Fruit fly (Drosophila melanogaster): ENCODE data around the gene sl.

Gene sl

DNA sequence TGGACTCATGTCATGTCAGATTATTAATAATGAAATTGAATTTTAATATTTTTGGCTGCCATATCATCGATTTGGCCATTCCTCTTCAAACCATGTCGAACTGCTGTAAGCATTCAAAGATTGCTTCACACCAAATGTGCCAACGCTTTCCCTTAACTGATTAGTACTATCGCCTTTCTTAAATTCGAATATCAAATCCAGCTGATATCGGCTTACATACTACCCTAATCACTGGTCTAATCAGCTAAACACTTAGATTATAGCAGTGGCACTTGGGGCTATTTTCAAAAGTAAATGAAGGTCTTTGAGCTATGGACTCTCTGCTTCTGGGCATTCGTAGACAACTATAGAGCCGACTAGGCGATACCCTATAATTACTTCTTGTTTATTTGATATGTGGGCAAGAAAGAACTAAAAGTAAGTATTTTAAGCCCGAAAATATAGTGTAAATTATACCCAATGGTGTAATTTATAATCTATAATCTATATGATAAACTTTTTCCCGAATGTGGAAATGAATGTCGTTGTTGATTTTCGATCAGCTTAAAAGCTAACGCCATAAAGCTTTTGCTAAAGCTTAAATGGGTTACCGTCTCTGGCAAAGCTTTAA, 53.8 kb downstream of the sl start (continued):
- TF ChIP-seq lilli (GFP tag; optimal IDR thresholded peaks at IDR 0.05) (peak; percentile 89), ken (GFP tag; IDR thresholded peaks at IDR 0.05) (0 out of 3 replicates have a peak, but pooled peaks have one; percentile 37), corto (GFP tag; optimal IDR thresholded peaks at IDR 0.05) (peak; percentile 44), Awh (GFP tag; IDR thresholded peaks at IDR 0.05) (peak; percentile 52), sqz (GFP tag; optimal IDR thresholded peaks at IDR 0.05) (no peak), CG17385 (GFP tag; optimal IDR thresholded peaks at IDR 0.05) (peak; percentile 68), CG14050 (GFP tag; IDR thresholded peaks at IDR 0.05) (peak; percentile 63), ERR (GFP tag; optimal IDR thresholded peaks at IDR 0.05) (peak; percentile 26), CG17359 (tag; optimal IDR thresholded peaks at IDR 0.05) (peak; percentile 86), CG10543 (GFP tag; optimal IDR thresholded peaks at IDR 0.05) (peak; percentile 44), Usf (GFP tag; optimal IDR thresholded peaks at IDR 0.05) (peak; percentile 23), pho (GFP tag; optimal IDR thresholded peaks at IDR 0.05) (peak; percentile 61), NfI (GFP tag; optimal IDR thresholded peaks at IDR 0.05) (peak; percentile 71), Rfx (GFP tag; IDR thresholded peaks at IDR 0.05) (peak; percentile 85), rib (GFP tag; IDR thresholded peaks at IDR 0.05) (peak; percentile 71; the same call in 1 of the 2 replicates), CG7928 (GFP tag; optimal IDR thresholded peaks at IDR 0.05) (peak; percentile 49), Doc2 (GFP tag; IDR thresholded peaks at IDR 0.05) (no peak), Adf1 (GFP tag; IDR thresholded peaks at IDR 0.05) (peak; percentile 50), Max (GFP tag; optimal IDR thresholded peaks at IDR 0.05) (peak; percentile 77), sr (GFP tag; IDR thresholded peaks at IDR 0.05) (peak; percentile 38; the same call in 1 of the 3 replicates), CG18262 (tag; optimal IDR thresholded peaks at IDR 0.05) (no peak), Neu2 (GFP tag; optimal IDR thresholded peaks at IDR 0.05; ENCODE audit: borderline replicate concordance) (no peak), nerfin-1 (tag; optimal IDR thresholded peaks at IDR 0.05) (peak; percentile 38), CG10431 (GFP tag; optimal IDR thresholded peaks at IDR 0.05) (no peak), CG6813 (GFP tag; optimal IDR thresholded peaks at IDR 0.05) (peak; percentile 67), CG10654 (GFP tag; optimal IDR thresholded peaks at IDR 0.05) (peak; percentile 60), dm (GFP tag; optimal IDR thresholded peaks at IDR 0.05) (peak; percentile 9), CG4730 (GFP tag; IDR thresholded peaks at IDR 0.05) (peak; percentile 67), CG15479 (GFP tag; optimal IDR thresholded peaks at IDR 0.05) (no peak), pum (GFP tag; optimal IDR thresholded peaks at IDR 0.05) (peak; percentile 36), ci (GFP tag; IDR thresholded peaks at IDR 0.05) (peak; percentile 84), CG10321 (GFP tag; IDR thresholded peaks at IDR 0.05) (peak; percentile 47; the same call in 1 of the 2 replicates), aop (GFP tag; IDR thresholded peaks at IDR 0.05) (no peak), CG1792 (GFP tag; optimal IDR thresholded peaks at IDR 0.05) (peak; percentile 50), tin (GFP tag; optimal IDR thresholded peaks at IDR 0.05) (peak; percentile 58), CG18011 (GFP tag; optimal IDR thresholded peaks at IDR 0.05) (peak; percentile 5), Bteb2 (GFP tag; optimal IDR thresholded peaks at IDR 0.05) (peak; percentile 66), CG17328 (GFP tag; IDR thresholded peaks at IDR 0.05) (peak; percentile 71), CG10209 (GFP tag; optimal IDR thresholded peaks at IDR 0.05) (peak; percentile 82), sd (tag; optimal IDR thresholded peaks at IDR 0.05) (peak; percentile 65), CG31441 (GFP tag; IDR thresholded peaks at IDR 0.05) (no peak; the same call in 1 of the 2 replicates), Fer1 (GFP tag; optimal IDR thresholded peaks at IDR 0.05) (peak; percentile 85), CG4707 (GFP tag; optimal IDR thresholded peaks at IDR 0.05) (peak; percentile 48), insv (GFP tag; optimal IDR thresholded peaks at IDR 0.05) (no peak), Sox102F (GFP tag; optimal IDR thresholded peaks at IDR 0.05) (peak; percentile 88), CG12744 (GFP tag; optimal IDR thresholded peaks at IDR 0.05) (peak; percentile 43), Fer2 (tag; optimal IDR thresholded peaks at IDR 0.05) (peak; percentile 4), CG12942 (GFP tag; optimal IDR thresholded peaks at IDR 0.05) (peak; percentile 12), Bdp1 (GFP tag; optimal IDR thresholded peaks at IDR 0.05) (peak; percentile 18), tap (tag; optimal IDR thresholded peaks at IDR 0.05) (no peak)

Data from whole organism, embryonic.